Worm (Caenorhabditis elegans): ENCODE measurements around the gene F10E7.9.

DNA sequence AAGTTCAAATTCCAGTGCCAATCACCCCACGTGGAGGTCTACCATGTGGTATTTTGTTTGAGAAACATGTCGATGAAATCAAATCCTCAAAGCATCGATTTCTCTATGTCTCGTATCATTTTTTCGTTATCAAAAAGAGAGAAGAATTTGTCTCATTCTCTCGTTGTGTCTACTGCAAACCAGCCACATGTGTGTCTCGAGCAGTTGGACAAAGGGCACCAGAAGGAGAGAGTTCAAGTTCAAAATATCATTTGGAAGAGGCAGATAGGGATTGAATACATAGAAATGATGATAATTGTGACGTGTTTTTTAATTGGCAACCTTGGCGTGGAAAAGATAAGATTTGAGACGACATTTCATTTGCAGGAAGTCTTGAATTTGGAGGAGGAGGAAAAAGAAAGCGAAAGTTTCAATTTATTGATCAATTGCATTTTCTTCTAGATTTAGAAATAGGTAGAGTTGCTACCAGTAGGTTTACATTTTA lies 50.5 kb downstream of the F10E7.9 start:
- TF ChIP-seq him-1 (tag; optimal IDR thresholded peaks at IDR 0.05) (no peak), W03F9.2 (tag; optimal IDR thresholded peaks at IDR 0.05) (peak; percentile 21)
